Fruit fly (Drosophila melanogaster) whole organism, embryonic: ENCODE results near the gene ClpP.

Experiments
- ATbp ChIP-seq: fragments of 200-800 bp; sonication (Bioruptor generic); optimal IDR thresholded peaks from 2 replicates; lab custom pipeline; 2017; ENCODE audit warnings: missing biosample characterization, mild to moderate bottlenecking, missing genetic modification characterization, missing genetic modification reagents
- Antp ChIP-seq: fragments of 200-800 bp; sonication (Bioruptor generic); optimal IDR thresholded peaks from 3 replicates; lab custom pipeline; 2016; ENCODE audit warnings: missing biosample characterization, missing genetic modification characterization
- CG10654 ChIP-seq: fragments of 200-800 bp; sonication (Bioruptor generic); optimal IDR thresholded peaks from 2 replicates; lab custom pipeline; 2016; ENCODE audit warnings: missing biosample characterization, missing genetic modification characterization
- CG11247 ChIP-seq: fragments of 200-800 bp; sonication (Bioruptor generic); IDR thresholded peaks from 2 replicates; pipeline ENCODE4 v1.3.6; 2022; ENCODE audit warnings: missing biosample characterization, missing genetic modification characterization
- CG13123 ChIP-seq: fragments of 200-800 bp; sonication (Bioruptor generic); optimal IDR thresholded peaks from 2 replicates; lab custom pipeline; 2016; ENCODE audit warnings: missing biosample characterization, missing genetic modification characterization
- CG13296 ChIP-seq: fragments of 200-800 bp; sonication (Bioruptor generic); optimal IDR thresholded peaks from 3 replicates; lab custom pipeline; 2018; ENCODE audit warnings: missing biosample characterization, mild to moderate bottlenecking, missing genetic modification characterization
- CG14710 ChIP-seq: fragments of 200-800 bp; sonication (Bioruptor generic); optimal IDR thresholded peaks from 3 replicates; lab custom pipeline; 2019; ENCODE audit warnings: missing biosample characterization, mild to moderate bottlenecking, missing genetic modification characterization, moderate library complexity
- CG15514 ChIP-seq: fragments of 200-800 bp; sonication (Bioruptor generic); optimal IDR thresholded peaks from 3 replicates; lab custom pipeline; 2017; ENCODE audit warnings: missing biosample characterization, missing genetic modification characterization, mild to moderate bottlenecking, moderate library complexity, missing genetic modification reagents
- CG17361 ChIP-seq: fragments of 200-800 bp; sonication (Bioruptor generic); IDR thresholded peaks from 3 replicates; pipeline ENCODE4 v1.3.6; 2022; ENCODE audit warnings: missing biosample characterization, missing genetic modification characterization
- CG2129 ChIP-seq: fragments of 200-800 bp; sonication (Bioruptor generic); IDR thresholded peaks from 2 replicates; pipeline ENCODE4 v1.3.6; 2022; ENCODE audit warnings: missing biosample characterization, missing genetic modification characterization; ENCODE audit not compliant: partially characterized antibody
- CG2199 ChIP-seq: fragments of 200-800 bp; sonication (Bioruptor generic); IDR thresholded peaks from 3 replicates; pipeline ENCODE4 v1.3.6; 2022; ENCODE audit warnings: missing biosample characterization, missing genetic modification characterization
- CG30403 ChIP-seq: fragments of 200-800 bp; sonication (Bioruptor generic); optimal IDR thresholded peaks from 3 replicates; lab custom pipeline; 2016; ENCODE audit warnings: missing biosample characterization, missing genetic modification characterization
- CG3065 ChIP-seq: fragments of 200-800 bp; sonication (Bioruptor generic); optimal IDR thresholded peaks from 2 replicates; lab custom pipeline; 2016; ENCODE audit warnings: missing biosample characterization, missing genetic modification characterization
- CG4730 ChIP-seq: fragments of 200-800 bp; sonication (Bioruptor generic); IDR thresholded peaks from 2 replicates; pipeline ENCODE4 v1.3.6; 2022; ENCODE audit warnings: missing biosample characterization, missing genetic modification characterization
- CG8359 ChIP-seq: fragments of 200-800 bp; sonication (Bioruptor generic); optimal IDR thresholded peaks from 2 replicates; lab custom pipeline; 2017; ENCODE audit warnings: missing biosample characterization, mild to moderate bottlenecking, missing genetic modification characterization, borderline replicate concordance
- CG8388 ChIP-seq: fragments of 200-800 bp; sonication (Bioruptor generic); optimal IDR thresholded peaks from 2 replicates; lab custom pipeline; 2019; ENCODE audit warnings: missing biosample characterization, mild to moderate bottlenecking, missing genetic modification characterization, moderate library complexity
- CG9609 ChIP-seq: fragments of 200-800 bp; sonication (Bioruptor generic); optimal IDR thresholded peaks from 3 replicates; lab custom pipeline; 2016; ENCODE audit warnings: missing biosample characterization, missing genetic modification characterization
- CG9727 ChIP-seq: fragments of 200-800 bp; sonication (Bioruptor generic); optimal IDR thresholded peaks from 3 replicates; lab custom pipeline; 2017; ENCODE audit warnings: missing biosample characterization, mild to moderate bottlenecking, missing genetic modification characterization
- D19B ChIP-seq: fragments of 200-800 bp; sonication (Bioruptor generic); optimal IDR thresholded peaks from 2 replicates; lab custom pipeline; 2017; ENCODE audit warnings: missing biosample characterization, mild to moderate bottlenecking, missing genetic modification characterization
- GATAe ChIP-seq: fragments of 200-800 bp; sonication (Bioruptor generic); conservative IDR thresholded peaks from 2 replicates; pipeline ENCODE4 v1.3.6; 2022; ENCODE audit warnings: missing biosample characterization, missing genetic modification characterization
- Gug ChIP-seq: fragments of 200-800 bp; sonication (Bioruptor generic); IDR thresholded peaks from 4 replicates; pipeline ENCODE4 v1.3.6; 2022; ENCODE audit warnings: missing biosample characterization, missing genetic modification characterization
- HLH4C ChIP-seq: fragments of 200-800 bp; sonication (Bioruptor generic); IDR thresholded peaks from 3 replicates; pipeline ENCODE4 v1.3.6; 2022; ENCODE audit warnings: missing biosample characterization, missing genetic modification characterization; ENCODE audit not compliant: partially characterized antibody
- HmgZ ChIP-seq: fragments of 200-800 bp; sonication (Bioruptor generic); optimal IDR thresholded peaks from 2 replicates; lab custom pipeline; 2018; ENCODE audit warnings: missing biosample characterization, mild to moderate bottlenecking, missing genetic modification characterization
- Max ChIP-seq: fragments of 200-800 bp; sonication (Bioruptor generic); optimal IDR thresholded peaks from 2 replicates; lab custom pipeline; 2016; ENCODE audit warnings: missing biosample characterization, mild to moderate bottlenecking, missing genetic modification characterization
- Nf-YC ChIP-seq: fragments of 200-800 bp; optimal IDR thresholded peaks from 3 replicates; lab custom pipeline; 2019; ENCODE audit warnings: missing biosample characterization, mild to moderate bottlenecking, missing genetic modification characterization, moderate library complexity
- Sry-δ ChIP-seq: fragments of 200-800 bp; sonication (Bioruptor generic); optimal IDR thresholded peaks from 2 replicates; lab custom pipeline; 2016; ENCODE audit warnings: missing biosample characterization, missing genetic modification characterization
- Stat92E ChIP-seq, 3 experiments: fragments of >200 bp in 2 of 3; fragments of 200-800 bp in 1 of 3; sonication (Bioruptor generic) in 1 of 3; optimal IDR thresholded peaks; 2 replicates each; lab custom pipeline; 2017 to 2019; ENCODE audit warnings: missing biosample characterization in 3 of 3, missing genetic modification characterization in 3 of 3, mild to moderate bottlenecking in 1 of 3, moderate library complexity in 1 of 3
- Vsx1 ChIP-seq: fragments of 200-800 bp; sonication (Bioruptor generic); optimal IDR thresholded peaks from 2 replicates; lab custom pipeline; 2017; ENCODE audit warnings: missing biosample characterization, mild to moderate bottlenecking, missing genetic modification characterization, missing genetic modification reagents
- abd-A ChIP-seq: fragments of 200-800 bp; sonication (Bioruptor generic); optimal IDR thresholded peaks from 3 replicates; lab custom pipeline; 2019; ENCODE audit warnings: missing biosample characterization, mild to moderate bottlenecking, missing genetic modification characterization, moderate library complexity
- aop ChIP-seq: fragments of 200-800 bp; sonication (Bioruptor generic); IDR thresholded peaks from 2 replicates; pipeline ENCODE4 v1.3.6; 2022; ENCODE audit warnings: missing biosample characterization, missing genetic modification characterization
- crol ChIP-seq: fragments of 200-800 bp; sonication (Bioruptor generic); IDR thresholded peaks from 2 replicates; pipeline ENCODE4 v1.3.6; 2022; ENCODE audit warnings: missing biosample characterization, missing genetic modification characterization
- crp ChIP-seq, 2 experiments: fragments of 200-800 bp; sonication (Bioruptor generic); optimal IDR thresholded peaks; 2 replicates in 1 of 2; 3 replicates in 1 of 2; lab custom pipeline; 2017; ENCODE audit warnings: missing biosample characterization in 2 of 2, missing genetic modification characterization in 2 of 2, mild to moderate bottlenecking in 1 of 2, moderate library complexity in 1 of 2
- danr ChIP-seq: fragments of 200-800 bp; sonication (Bioruptor generic); IDR thresholded peaks from 2 replicates; pipeline ENCODE4 v1.3.6; 2022; ENCODE audit warnings: missing biosample characterization, missing genetic modification characterization
- disco-r ChIP-seq: fragments of 200-800 bp; sonication (Bioruptor generic); optimal IDR thresholded peaks from 2 replicates; lab custom pipeline; 2016; ENCODE audit warnings: missing biosample characterization, missing genetic modification characterization
- dpn ChIP-seq, 2 experiments: fragments of 200-800 bp; sonication (Bioruptor generic); optimal IDR thresholded peaks; 3 replicates each; lab custom pipeline; 2016; ENCODE audit warnings: missing biosample characterization in 2 of 2, missing genetic modification characterization in 2 of 2
- eve ChIP-seq, 2 experiments: fragments of >200 bp; optimal IDR thresholded peaks; 2 replicates each; lab custom pipeline; 2017; ENCODE audit warnings: missing biosample characterization in 2 of 2, missing genetic modification characterization in 2 of 2
- fu2 ChIP-seq: fragments of 200-800 bp; sonication (Bioruptor generic); optimal IDR thresholded peaks from 2 replicates; lab custom pipeline; 2016; ENCODE audit warnings: missing biosample characterization, missing genetic modification characterization
- hb ChIP-seq: fragments of 200-800 bp; sonication (Bioruptor generic); IDR thresholded peaks from 3 replicates; pipeline ENCODE4 v1.3.6; 2022; ENCODE audit warnings: missing biosample characterization, missing genetic modification characterization; ENCODE audit not compliant: partially characterized antibody
- knrl ChIP-seq: fragments of 200-800 bp; sonication (Bioruptor generic); IDR thresholded peaks from 3 replicates; pipeline ENCODE4 v1.3.6; 2022; ENCODE audit warnings: missing biosample characterization, missing genetic modification characterization; ENCODE audit not compliant: partially characterized antibody
- lola ChIP-seq, 3 experiments: fragments of >200 bp in 2 of 3; fragments of 200-800 bp in 1 of 3; sonication (Bioruptor generic) in 1 of 3; optimal IDR thresholded peaks; 2 replicates each; lab custom pipeline; 2017 to 2019; ENCODE audit warnings: missing biosample characterization in 3 of 3, missing genetic modification characterization in 3 of 3, mild to moderate bottlenecking in 1 of 3, moderate library complexity in 1 of 3
- nerfin-1 ChIP-seq: fragments of 200-800 bp; sonication (Bioruptor generic); optimal IDR thresholded peaks from 3 replicates; lab custom pipeline; 2019; ENCODE audit warnings: missing biosample characterization, mild to moderate bottlenecking, missing genetic modification characterization, moderate library complexity
- nmo ChIP-seq: fragments of 200-800 bp; sonication (Bioruptor generic); optimal IDR thresholded peaks from 2 replicates; lab custom pipeline; 2018; ENCODE audit warnings: missing biosample characterization, mild to moderate bottlenecking, missing genetic modification characterization, moderate library complexity
- pnt ChIP-seq: fragments of 200-800 bp; sonication (Bioruptor generic); optimal IDR thresholded peaks from 3 replicates; lab custom pipeline; 2016; ENCODE audit warnings: missing biosample characterization, missing genetic modification characterization
- ro ChIP-seq: fragments of 200-800 bp; sonication (Bioruptor generic); IDR thresholded peaks from 2 replicates; pipeline ENCODE4 v1.3.6; 2022; ENCODE audit warnings: missing biosample characterization, missing genetic modification characterization
- schlank ChIP-seq: fragments of 200-800 bp; sonication (Bioruptor generic); optimal IDR thresholded peaks from 2 replicates; lab custom pipeline; 2018; ENCODE audit warnings: missing biosample characterization, mild to moderate bottlenecking, missing genetic modification characterization
- sens ChIP-seq: fragments of 200-800 bp; sonication (Bioruptor generic); peaks from one replicate; lab custom pipeline; 2016; ENCODE audit warnings: missing biosample characterization, missing genetic modification characterization
- shn ChIP-seq: fragments of 200-800 bp; sonication (Bioruptor generic); optimal IDR thresholded peaks from 3 replicates; lab custom pipeline; 2016; ENCODE audit warnings: missing biosample characterization, missing genetic modification characterization
- sim ChIP-seq: fragments of 200-800 bp; sonication (Bioruptor generic); IDR thresholded peaks from 2 replicates; pipeline ENCODE4 v1.3.6; 2022; ENCODE audit warnings: missing biosample characterization, missing genetic modification characterization
- trh ChIP-seq: fragments of 200-800 bp; sonication (Bioruptor generic); optimal IDR thresholded peaks from 2 replicates; lab custom pipeline; 2016; ENCODE audit warnings: missing biosample characterization, missing genetic modification characterization
- yki ChIP-seq: fragments of >200 bp; optimal IDR thresholded peaks from 3 replicates; lab custom pipeline; 2018

Gene ClpP

DNA sequence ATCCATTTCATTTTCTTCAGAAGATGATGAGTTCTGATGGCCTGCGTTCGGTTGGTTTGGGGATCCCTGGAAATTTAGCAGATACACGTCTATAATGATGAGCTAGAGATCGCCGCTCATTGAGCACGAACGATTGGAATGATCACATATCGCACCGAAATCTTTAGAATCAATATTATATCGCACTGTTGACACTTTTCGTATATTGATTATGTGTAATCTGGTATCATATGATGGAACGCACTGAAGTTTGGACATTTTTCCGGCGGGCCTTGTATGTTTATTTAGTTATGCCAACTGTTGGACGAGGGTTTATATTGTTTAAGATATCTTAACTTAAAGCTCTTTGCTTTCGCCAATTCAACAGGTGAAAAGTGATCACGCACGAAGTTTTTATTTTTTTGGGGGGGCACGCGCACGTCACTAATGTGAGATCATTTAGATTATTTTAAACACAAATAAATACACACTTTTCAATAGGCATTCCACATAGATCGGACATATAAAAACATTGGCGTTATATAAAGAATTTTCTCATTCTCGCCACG, 35.5 kb upstream of the ClpP start (continued):
- TF ChIP-seq Stat92E (GFP tag; optimal IDR thresholded peaks at IDR 0.05; lab: Kevin White, UChicago) = no peak
- TF ChIP-seq crol (GFP tag; lab: Robert Waterston, UW) = no peak
- TF ChIP-seq shn = no peak
- TF ChIP-seq nerfin-1 = peak; percentile 10
- TF ChIP-seq CG17361 (GFP tag; lab: Robert Waterston, UW) = peak; percentile 43; the same call in 1 of the 3 replicates
- no peak for TF ChIP-seq Vsx1 (GFP tag; lab: Kevin White, UChicago)
- peak; percentile 12 for TF ChIP-seq D19B (GFP tag; lab: Kevin White, UChicago)
- TF ChIP-seq aop (GFP tag; lab: Robert Waterston, UW) = no peak
- TF ChIP-seq fu2 (GFP tag; lab: Kevin White, UChicago) = no peak
- no peak for TF ChIP-seq schlank (tag; lab: Kevin White, UChicago)
- peak; percentile 86; the same call in 2 of the 3 replicates for TF ChIP-seq knrl (GFP tag; lab: Robert Waterston, UW)
- no peak for TF ChIP-seq pnt (GFP tag; lab: Kevin White, UChicago)
- TF ChIP-seq CG13296 = no peak
- peak; percentile 17; the same call in 1 of the 4 replicates for TF ChIP-seq Gug (GFP tag; lab: Robert Waterston, UW)
- TF ChIP-seq CG14710 (tag; lab: Kevin White, UChicago) = peak; percentile 7
- no peak for TF ChIP-seq crp (GFP tag; optimal IDR thresholded peaks at IDR 0.05; lab: Kevin White, UChicago)
- TF ChIP-seq CG13123 = no peak
- no peak for TF ChIP-seq ATbp (GFP tag; lab: Kevin White, UChicago)
- TF ChIP-seq CG2129 (GFP tag; lab: Robert Waterston, UW) = no peak
- no peak for TF ChIP-seq CG8388 (GFP tag; lab: Kevin White, UChicago)
- TF ChIP-seq CG4730 (GFP tag; lab: Robert Waterston, UW) = no peak
- no peak for TF ChIP-seq ro (GFP tag; lab: Robert Waterston, UW)
- TF ChIP-seq CG9727 (GFP tag; lab: Kevin White, UChicago) = peak; percentile 17
- TF ChIP-seq CG2199 (GFP tag; lab: Robert Waterston, UW) = no peak
- no peak for TF ChIP-seq danr
- TF ChIP-seq sens (GFP tag; lab: Kevin White, UChicago) = peak; percentile 57
- TF ChIP-seq sim = no peak
- no peak for TF ChIP-seq trh
- no peak for TF ChIP-seq HmgZ (tag; lab: Kevin White, UChicago)
- peak; percentile 31 for TF ChIP-seq disco-r (GFP tag; lab: Kevin White, UChicago)
- TF ChIP-seq CG30403 (GFP tag; lab: Kevin White, UChicago) = no peak
- no peak for TF ChIP-seq GATAe (GFP tag; lab: Robert Waterston, UW)
- TF ChIP-seq CG10654 (GFP tag; lab: Kevin White, UChicago) = no peak
- TF ChIP-seq yki (lab: Kevin White, UChicago) = no peak
- TF ChIP-seq Antp = peak; percentile 18
- TF ChIP-seq CG8359 (GFP tag; lab: Kevin White, UChicago) = no peak
- TF ChIP-seq eve (GFP tag; optimal IDR thresholded peaks at IDR 0.05; lab: Kevin White, UChicago) = no peak
- no peak for TF ChIP-seq CG3065 (GFP tag; lab: Kevin White, UChicago)
- TF ChIP-seq nmo (GFP tag; lab: Kevin White, UChicago) = peak; percentile 22
- no peak for TF ChIP-seq Max (GFP tag; lab: Kevin White, UChicago)
- peak; percentile 6 for TF ChIP-seq CG15514
- no peak for TF ChIP-seq CG9609 (GFP tag; lab: Kevin White, UChicago)
- peak; percentile 2 for TF ChIP-seq Nf-YC (tag; lab: Kevin White, UChicago)
- TF ChIP-seq HLH4C = peak; percentile 63; the same call in 2 of the 3 replicates
- no peak for TF ChIP-seq abd-A (tag; lab: Kevin White, UChicago)
- TF ChIP-seq Sry-δ = peak; percentile 76
- TF ChIP-seq dpn (GFP tag; optimal IDR thresholded peaks at IDR 0.05; lab: Kevin White, UChicago) = peak; percentile 6 to 28
- TF ChIP-seq hb (GFP tag; lab: Robert Waterston, UW) = peak; percentile 68; the same call in 1 of the 3 replicates
- TF ChIP-seq lola (GFP tag; optimal IDR thresholded peaks at IDR 0.05; lab: Kevin White, UChicago) = no peak
- TF ChIP-seq CG11247 (GFP tag; lab: Robert Waterston, UW) = no peak
